Worm (Caenorhabditis elegans) whole organism, L2 larva: ENCODE measurements around the gene srh-25.

Experiments used
- F13H6.1 ChIP-seq: sonication (generic microtip); optimal IDR thresholded peaks from 2 replicates; lab custom pipeline; 2016; ENCODE audit warnings: missing genetic modification characterization, missing compliant biosample characterization
- aly-2 ChIP-seq: fragments of 150-350 bp; optimal IDR thresholded peaks from 2 replicates; lab custom pipeline; 2014; ENCODE audit warnings: missing biosample characterization, missing genetic modification characterization
- blmp-1 ChIP-seq: sonication (generic microtip); optimal IDR thresholded peaks from 2 replicates; lab custom pipeline; 2017; ENCODE audit warnings: missing genetic modification characterization, mild to moderate bottlenecking, missing compliant biosample characterization, antibody characterized with exemption, moderate library complexity; ENCODE audit not compliant: insufficient read depth
- lin-13 ChIP-seq: fragments of 150-350 bp; optimal IDR thresholded peaks from 2 replicates; lab custom pipeline; 2014; ENCODE audit warnings: missing biosample characterization, missing genetic modification reagents, missing genetic modification characterization
- nhr-11 ChIP-seq: fragments of 150-350 bp; optimal IDR thresholded peaks from 2 replicates; lab custom pipeline; 2014; ENCODE audit warnings: missing biosample characterization, missing genetic modification characterization
- nhr-237 ChIP-seq: fragments of 150-350 bp; optimal IDR thresholded peaks from 2 replicates; lab custom pipeline; 2014; ENCODE audit warnings: missing biosample characterization, missing genetic modification characterization
- nhr-77 ChIP-seq: fragments of 150-350 bp; optimal IDR thresholded peaks from 2 replicates; lab custom pipeline; 2014; ENCODE audit warnings: missing biosample characterization, missing genetic modification characterization
- skn-1 ChIP-seq: sonication (generic microtip); optimal IDR thresholded peaks from 2 replicates; lab custom pipeline; 2017; ENCODE audit warnings: missing biosample characterization, missing genetic modification characterization
- unc-55 ChIP-seq: fragments of 150-350 bp; sonication (generic microtip); optimal IDR thresholded peaks from 3 replicates; lab custom pipeline; 2014; ENCODE audit warnings: missing biosample characterization, missing genetic modification reagents, missing genetic modification characterization

DNA sequence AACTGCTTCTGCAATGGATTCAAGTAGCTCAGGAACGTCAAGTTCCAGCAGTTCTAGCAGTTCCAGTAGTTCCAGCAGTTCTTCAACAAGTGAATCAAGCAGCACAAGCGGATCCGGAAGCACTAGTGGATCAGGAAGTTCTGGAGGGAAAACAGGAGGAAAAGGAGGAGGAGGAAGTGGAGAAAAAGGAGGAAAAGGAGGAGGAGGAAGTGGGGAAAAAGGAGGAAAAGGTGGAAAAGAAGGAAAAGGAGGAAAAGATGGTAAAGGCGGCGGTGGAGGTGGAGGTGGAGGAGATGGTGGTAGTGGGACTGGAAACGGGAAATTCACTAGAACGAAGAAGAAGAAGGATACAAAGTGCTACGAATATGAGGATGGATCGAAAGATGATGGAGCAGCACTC is 27.1 kb downstream of the srh-25 start:
- TF ChIP-seq lin-13 (GFP tag; lab: Kevin White, UChicago) (no peak), skn-1 (tag; lab: Kevin White, UChicago) (no peak), unc-55 (GFP tag; lab: Kevin White, UChicago) (no peak), aly-2 (tag; lab: Kevin White, UChicago) (no peak), F13H6.1 (no peak), nhr-11 (tag; lab: Kevin White, UChicago) (no peak), blmp-1 (no peak), nhr-237 (tag; lab: Kevin White, UChicago) (no peak), nhr-77 (tag; lab: Kevin White, UChicago) (no peak)
